Fruit fly (Drosophila melanogaster) whole organism, pupa: Measurements from ENCODE around the gene C3G.

Source experiments
- CG10348 ChIP-seq: fragments of 200-800 bp; sonication (Bioruptor generic); IDR thresholded peaks from 2 replicates; pipeline ENCODE4 v1.3.6; 2022; ENCODE audit warnings: missing biosample characterization, missing genetic modification characterization
- CG12605 ChIP-seq: fragments of 200-800 bp; sonication (Bioruptor generic); IDR thresholded peaks from 2 replicates; pipeline ENCODE4 v1.3.6; 2022; ENCODE audit warnings: missing biosample characterization, missing genetic modification characterization
- CG13204 ChIP-seq: fragments of 200-800 bp; sonication (Bioruptor generic); optimal IDR thresholded peaks from 2 replicates; lab custom pipeline; 2018; ENCODE audit warnings: missing biosample characterization, mild to moderate bottlenecking, missing genetic modification characterization, moderate library complexity
- CG14655 ChIP-seq: fragments of 200-800 bp; sonication (Bioruptor generic); optimal IDR thresholded peaks from 3 replicates; lab custom pipeline; 2017; ENCODE audit warnings: mild to moderate bottlenecking, missing biosample characterization, missing genetic modification reagents, missing genetic modification characterization
- CG15710 ChIP-seq: fragments of 200-800 bp; sonication (Bioruptor generic); optimal IDR thresholded peaks from 2 replicates; lab custom pipeline; 2018; ENCODE audit warnings: missing biosample characterization, mild to moderate bottlenecking, missing genetic modification characterization, moderate library complexity
- CG17806 ChIP-seq: fragments of 200-800 bp; sonication (Bioruptor generic); optimal IDR thresholded peaks from 2 replicates; lab custom pipeline; 2018; ENCODE audit warnings: missing biosample characterization, mild to moderate bottlenecking, missing genetic modification characterization, moderate library complexity
- CG32121 ChIP-seq: fragments of 200-800 bp; sonication (Bioruptor generic); IDR thresholded peaks from 2 replicates; pipeline ENCODE4 v1.3.6; 2022; ENCODE audit warnings: missing biosample characterization, missing genetic modification characterization
- CG34367 ChIP-seq: fragments of 200-800 bp; sonication (Bioruptor generic); optimal IDR thresholded peaks from 2 replicates; lab custom pipeline; 2018; ENCODE audit warnings: missing biosample characterization, mild to moderate bottlenecking, missing genetic modification characterization
- CG4496 ChIP-seq: fragments of 200-800 bp; sonication (Bioruptor generic); IDR thresholded peaks from 3 replicates; pipeline ENCODE4 v1.3.6; 2022; ENCODE audit warnings: missing biosample characterization, missing genetic modification characterization
- CG8159 ChIP-seq: fragments of 200-800 bp; sonication (Bioruptor generic); optimal IDR thresholded peaks from 3 replicates; lab custom pipeline; 2018; ENCODE audit warnings: missing biosample characterization, mild to moderate bottlenecking, missing genetic modification characterization, moderate library complexity
- CG8301 ChIP-seq: fragments of 200-800 bp; sonication (Bioruptor generic); optimal IDR thresholded peaks from 2 replicates; lab custom pipeline; 2018; ENCODE audit warnings: missing biosample characterization, mild to moderate bottlenecking, missing genetic modification characterization
- CG9948 ChIP-seq: fragments of 200-800 bp; sonication (Bioruptor generic); optimal IDR thresholded peaks from 2 replicates; lab custom pipeline; 2018; ENCODE audit warnings: missing biosample characterization, mild to moderate bottlenecking, missing genetic modification characterization, moderate library complexity
- D1 ChIP-seq: fragments of 200-800 bp; sonication (Bioruptor generic); optimal IDR thresholded peaks from 2 replicates; lab custom pipeline; 2018; ENCODE audit warnings: missing biosample characterization, mild to moderate bottlenecking, missing genetic modification characterization, moderate library complexity
- EcR ChIP-seq: fragments of 200-800 bp; sonication (Bioruptor generic); optimal IDR thresholded peaks from 3 replicates; lab custom pipeline; 2019; ENCODE audit warnings: missing biosample characterization, missing genetic modification characterization, mild to moderate bottlenecking, moderate library complexity, missing genetic modification reagents
- Ets98B ChIP-seq: fragments of 200-800 bp; sonication (Bioruptor generic); IDR thresholded peaks from 2 replicates; pipeline ENCODE4 v1.3.6; 2022; ENCODE audit warnings: missing biosample characterization, missing genetic modification characterization
- Pif1A ChIP-seq: fragments of 200-800 bp; sonication (Bioruptor generic); optimal IDR thresholded peaks from 3 replicates; lab custom pipeline; 2016; ENCODE audit warnings: missing biosample characterization, missing genetic modification characterization
- Pif1B ChIP-seq: fragments of 200-800 bp; sonication (Bioruptor generic); optimal IDR thresholded peaks from 3 replicates; lab custom pipeline; 2016; ENCODE audit warnings: missing biosample characterization, missing genetic modification characterization
- Snoo ChIP-seq: fragments of 200-800 bp; sonication (Bioruptor generic); optimal IDR thresholded peaks from 3 replicates; lab custom pipeline; 2017; ENCODE audit warnings: missing biosample characterization, mild to moderate bottlenecking, missing genetic modification characterization, inconsistent platforms
- fd96Ca ChIP-seq: fragments of 200-800 bp; sonication (Bioruptor generic); IDR thresholded peaks from 3 replicates; pipeline ENCODE4 v1.3.6; 2022; ENCODE audit warnings: missing biosample characterization, missing genetic modification characterization
- gl ChIP-seq: fragments of 200-800 bp; sonication (Bioruptor generic); optimal IDR thresholded peaks from 2 replicates; lab custom pipeline; 2018; ENCODE audit warnings: missing biosample characterization, mild to moderate bottlenecking, missing genetic modification characterization
- rn ChIP-seq: fragments of 200-800 bp; sonication (Bioruptor generic); IDR thresholded peaks from 2 replicates; pipeline ENCODE4 v1.3.6; 2022; ENCODE audit warnings: missing biosample characterization, missing genetic modification characterization

The C3G gene

dm6 chrX:6804485-6805295 lies 1.3 kb upstream of the C3G start:
- TF ChIP-seq gl (peak; percentile 31), CG12605 (GFP tag; lab: Robert Waterston, UW) (peak; percentile 96), Pif1A (peak; percentile 92), CG32121 (peak; percentile 98), CG8159 (tag; lab: Kevin White, UChicago) (peak; percentile 72), CG14655 (GFP tag; lab: Kevin White, UChicago) (peak; percentile 90), D1 (no peak), CG4496 (peak; percentile 98), CG9948 (tag; lab: Kevin White, UChicago) (peak; percentile 67), fd96Ca (GFP tag; lab: Robert Waterston, UW) (peak; percentile 95), CG13204 (GFP tag; lab: Kevin White, UChicago) (no peak), Pif1B (GFP tag; lab: Kevin White, UChicago) (peak; percentile 94), EcR (GFP tag; lab: Kevin White, UChicago) (peak; percentile 17), CG10348 (GFP tag; lab: Robert Waterston, UW) (peak; percentile 77; the same call in 1 of the 2 replicates), CG15710 (tag; lab: Kevin White, UChicago) (peak; percentile 80), rn (GFP tag; lab: Robert Waterston, UW) (peak; percentile 88), CG8301 (peak; percentile 89), CG17806 (tag; lab: Kevin White, UChicago) (peak; percentile 70), CG34367 (tag; lab: Kevin White, UChicago) (peak; percentile 77), Ets98B (GFP tag; lab: Robert Waterston, UW) (peak; percentile 98), Snoo (tag; lab: Kevin White, UChicago) (peak; percentile 84)

- TF ChIP-seq Pif1A (no peak), CG17806 (tag; lab: Kevin White, UChicago) (no peak), CG13204 (GFP tag; lab: Kevin White, UChicago) (peak; percentile 52), D1 (no peak), CG14655 (GFP tag; lab: Kevin White, UChicago) (peak; percentile 15), CG32121 (no peak)
These were observed 589 bp upstream of the C3G start for dm6 chrX:6803880-6804484.

DNA sequence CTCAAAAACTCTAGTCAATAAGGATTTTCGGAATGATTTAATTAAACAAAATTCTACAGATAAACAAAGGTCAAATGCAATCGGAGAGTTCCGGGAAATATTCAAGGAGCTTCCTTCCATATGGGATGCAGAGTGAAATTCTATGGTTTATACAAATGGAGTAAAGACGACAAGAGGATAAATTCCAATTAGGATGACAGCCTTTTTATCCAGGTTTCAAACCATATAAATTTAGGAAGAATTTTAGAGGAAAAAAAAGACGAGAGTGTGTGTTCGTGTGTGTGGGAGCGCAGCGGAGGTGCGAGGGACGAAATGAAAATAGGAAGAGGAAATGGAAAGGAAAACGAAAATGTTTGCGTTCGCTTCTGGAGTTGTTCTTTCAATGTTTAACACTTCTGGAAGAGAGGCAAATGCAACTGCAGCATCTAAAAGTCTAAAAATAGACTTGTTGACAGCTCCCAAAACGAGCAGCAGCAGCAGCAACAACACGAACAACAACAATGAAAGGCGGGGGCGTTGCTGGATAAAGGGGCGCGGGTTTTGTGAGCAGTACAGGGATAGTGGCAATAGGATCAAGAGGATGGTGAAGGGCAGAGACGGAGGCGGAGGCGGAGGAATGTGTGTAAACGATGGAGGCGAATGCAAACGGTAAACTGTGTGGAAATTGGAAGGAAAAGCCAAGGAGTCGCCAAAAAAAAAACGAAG lies 865 bp downstream of the C3G start:
- no peak for TF ChIP-seq CG8159 (tag; lab: Kevin White, UChicago)
- no peak for TF ChIP-seq CG34367 (tag; lab: Kevin White, UChicago)
- no peak for TF ChIP-seq CG13204 (GFP tag; lab: Kevin White, UChicago)
- no peak for TF ChIP-seq CG14655 (GFP tag; lab: Kevin White, UChicago)
- no peak for TF ChIP-seq CG9948 (tag; lab: Kevin White, UChicago)
- TF ChIP-seq rn (GFP tag; lab: Robert Waterston, UW), result no peak
- TF ChIP-seq CG4496, result no peak
- TF ChIP-seq D1, result no peak
- TF ChIP-seq CG15710 (tag; lab: Kevin White, UChicago), result no peak

- TF ChIP-seq Snoo (tag; lab: Kevin White, UChicago) (no peak), gl (no peak), CG9948 (tag; lab: Kevin White, UChicago) (peak; percentile 5), CG12605 (GFP tag; lab: Robert Waterston, UW) (no peak), CG15710 (tag; lab: Kevin White, UChicago) (peak; percentile 14), CG8301 (peak; percentile 39), CG8159 (tag; lab: Kevin White, UChicago) (peak; percentile 30), Ets98B (GFP tag; lab: Robert Waterston, UW) (no peak), CG4496 (0 out of 3 replicates have a peak, but pooled peaks have one; percentile 20), Pif1B (GFP tag; lab: Kevin White, UChicago) (no peak), CG14655 (GFP tag; lab: Kevin White, UChicago) (peak; percentile 42), D1 (no peak), fd96Ca (GFP tag; lab: Robert Waterston, UW) (peak; percentile 27; the same call in 2 of the 3 replicates), CG32121 (peak; percentile 21; the same call in 1 of the 2 replicates), rn (GFP tag; lab: Robert Waterston, UW) (no peak), EcR (GFP tag; lab: Kevin White, UChicago) (peak; percentile 49), CG17806 (tag; lab: Kevin White, UChicago) (no peak), Pif1A (peak; percentile 6), CG13204 (GFP tag; lab: Kevin White, UChicago) (peak; percentile 56), CG34367 (tag; lab: Kevin White, UChicago) (no peak), CG10348 (GFP tag; lab: Robert Waterston, UW) (no peak)
- TF ChIP-seq, all 21 proteins: peak for 11
These were observed 2.6 kb downstream of the C3G start for dm6 chrX:6800726-6801296.
